Worm (Caenorhabditis elegans): Measurements from ENCODE around the gene F59B10.6.

F59B10.6 gene

ce11 chrII:10485640-10486039, 38.6 kb downstream of the F59B10.6 start:
- TF ChIP-seq F44E2.7 (GFP tag; IDR thresholded peaks at IDR 0.05) (no peak), arid-1 (GFP tag; conservative IDR thresholded peaks at IDR 0.05) (no peak), D1046.2 (GFP tag; IDR thresholded peaks at IDR 0.05) (no peak), Y105C5A.15 (GFP tag; IDR thresholded peaks at IDR 0.05) (no peak), hlh-11 (tag; optimal IDR thresholded peaks at IDR 0.05) (peak; percentile 44), unc-62 (GFP tag; optimal IDR thresholded peaks at IDR 0.05 in 1 of 2) (peak in 1 of 2 experiments; percentile 66), unc-62 (tag; optimal IDR thresholded peaks at IDR 0.05) (no peak), Y48G9A.11 (GFP tag; IDR thresholded peaks at IDR 0.05) (no peak), nhr-28 (tag; optimal IDR thresholded peaks at IDR 0.05) (peak; percentile 76), snpc-1.2 (GFP tag; IDR thresholded peaks at IDR 0.05) (no peak), jun-1 (tag; optimal IDR thresholded peaks at IDR 0.05) (no peak), mxl-2 (GFP tag; conservative IDR thresholded peaks at IDR 0.05) (no peak), spr-1 (tag; optimal IDR thresholded peaks at IDR 0.05) (no peak), egl-43 (GFP tag; IDR thresholded peaks at IDR 0.05) (no peak), tag-97 (GFP tag; IDR thresholded peaks at IDR 0.05) (no peak), nhr-102 (tag; optimal IDR thresholded peaks at IDR 0.05) (no peak), ceh-44 (GFP tag; IDR thresholded peaks at IDR 0.05) (no peak), daf-16 (GFP tag; optimal IDR thresholded peaks at IDR 0.05) (no peak), daf-16 (tag; optimal IDR thresholded peaks at IDR 0.05) (no peak), nhr-77 (tag; optimal IDR thresholded peaks at IDR 0.05) (no peak), lin-15B (tag; optimal IDR thresholded peaks at IDR 0.05) (no peak), dmd-6 (GFP tag; IDR thresholded peaks at IDR 0.05) (peak; percentile 61), duxl-1 (tag; optimal IDR thresholded peaks at IDR 0.05; ENCODE audit: poor library complexity) (no peak), aly-2 (tag; optimal IDR thresholded peaks at IDR 0.05) (no peak), pqm-1 (tag; optimal IDR thresholded peaks at IDR 0.05) (peak; percentile 91), aha-1 (tag) (peak; percentile 65), mes-2 (tag; optimal IDR thresholded peaks at IDR 0.05; ENCODE audit: poor library complexity, severe bottlenecking) (no peak), F26F4.8 (GFP tag; conservative IDR thresholded peaks at IDR 0.05) (no peak), php-3 (GFP tag; IDR thresholded peaks at IDR 0.05) (peak; percentile 71), ZK337.2 (GFP tag; IDR thresholded peaks at IDR 0.05) (no peak), zag-1 (tag; optimal IDR thresholded peaks at IDR 0.05) (no peak)

- TF ChIP-seq mxl-2 (GFP tag; conservative IDR thresholded peaks at IDR 0.05) = no peak
- TF ChIP-seq unc-62 (GFP tag; optimal IDR thresholded peaks at IDR 0.05 in 1 of 2) = peak in 1 of 2 experiments; percentile 91
- no peak for TF ChIP-seq unc-62 (tag; optimal IDR thresholded peaks at IDR 0.05)
- no peak for TF ChIP-seq ctbp-1 (GFP tag; IDR thresholded peaks at IDR 0.05)
- TF ChIP-seq lin-1 (GFP tag; IDR thresholded peaks at IDR 0.05) = no peak
- no peak for TF ChIP-seq nhr-237 (tag; optimal IDR thresholded peaks at IDR 0.05)
- TF ChIP-seq fos-1 (tag; optimal IDR thresholded peaks at IDR 0.05) = no peak
Measured at ce11 chrII:10483860-10484259, 40.4 kb downstream of the F59B10.6 start.

- TF ChIP-seq daf-16 (GFP tag; optimal IDR thresholded peaks at IDR 0.05) (no peak), daf-16 (tag; optimal IDR thresholded peaks at IDR 0.05) (peak; percentile 81), F37D6.2 (tag; optimal IDR thresholded peaks at IDR 0.05) (no peak), hif-1 (tag; optimal IDR thresholded peaks at IDR 0.05) (peak in 1 of 2 experiments; percentile 84), ces-1 (GFP tag; optimal IDR thresholded peaks at IDR 0.05) (no peak), mes-2 (tag; optimal IDR thresholded peaks at IDR 0.05; ENCODE audit: poor library complexity, severe bottlenecking) (no peak), dmd-8 (GFP tag; IDR thresholded peaks at IDR 0.05) (no peak), rbr-2 (tag; optimal IDR thresholded peaks at IDR 0.05) (no peak), unc-62 (GFP tag; optimal IDR thresholded peaks at IDR 0.05 in 1 of 2) (peak in 1 of 2 experiments; percentile 27), unc-62 (tag; optimal IDR thresholded peaks at IDR 0.05) (no peak), php-3 (GFP tag; IDR thresholded peaks at IDR 0.05) (0 out of 2 replicates have a peak, but pooled peaks have one; percentile 40), aha-1 (tag) (peak; percentile 77), pqm-1 (tag; optimal IDR thresholded peaks at IDR 0.05) (peak; percentile 84), dmd-6 (GFP tag; IDR thresholded peaks at IDR 0.05) (peak; percentile 50; the same call in 1 of the 2 replicates), ceh-62 (tag; optimal IDR thresholded peaks at IDR 0.05) (no peak), dve-1 (tag; optimal IDR thresholded peaks at IDR 0.05; ENCODE audit: insufficient read depth) (peak; percentile 13), hlh-11 (tag; optimal IDR thresholded peaks at IDR 0.05) (peak; percentile 2), nhr-28 (tag; optimal IDR thresholded peaks at IDR 0.05) (peak; percentile 61), nhr-41 (GFP tag; IDR thresholded peaks at IDR 0.05) (no peak)
Measured at ce11 chrII:10482899-10483298, 41.4 kb downstream of the F59B10.6 start.

All from whole organism, L4 larva.